Worm (Caenorhabditis elegans) whole organism, young adult: Measurements from ENCODE around the gene Y62H9A.9.

Experiments used
- F37B4.10 ChIP-seq: fragments of 200-800 bp; sonication (Bioruptor generic); IDR thresholded peaks from 2 replicates; pipeline ENCODE4 v1.3.6; 2022; ENCODE audit warnings: missing genetic modification characterization, missing compliant biosample characterization
- ets-4 ChIP-seq: fragments of 200-800 bp; sonication (Bioruptor generic); optimal IDR thresholded peaks from 2 replicates; lab custom pipeline; 2018; ENCODE audit warnings: mild to moderate bottlenecking, missing genetic modification characterization, missing compliant biosample characterization
- hrde-1 ChIP-seq: sonication (generic microtip); optimal IDR thresholded peaks from 2 replicates; lab custom pipeline; 2016; ENCODE audit warnings: missing genetic modification characterization, mild to moderate bottlenecking, missing compliant biosample characterization, moderate library complexity, missing genotype, missing genetic modification reagents, borderline replicate concordance

ce11 chrX:11910046-11910445 lies 12.1 kb upstream of the Y62H9A.9 start, which contains the start of gene Y62H9A.15:
- TF ChIP-seq F37B4.10 (GFP tag; lab: Robert Waterston, UW): no peak
- no peak for TF ChIP-seq ets-4 (GFP tag; lab: Kevin White, UChicago)
- no peak for TF ChIP-seq hrde-1 (tag; lab: Kevin White, UChicago)
